Fruit fly (Drosophila melanogaster) whole organism, embryonic: ENCODE results near the gene plum.

Source experiments
- Atf3 ChIP-seq: fragments of 200-800 bp; sonication (Bioruptor generic); optimal IDR thresholded peaks from 3 replicates; lab custom pipeline; 2016; ENCODE audit warnings: missing biosample characterization, missing genetic modification characterization
- CG10321 ChIP-seq: fragments of 200-800 bp; sonication (Bioruptor generic); IDR thresholded peaks from 2 replicates; pipeline ENCODE4 v1.3.6; 2022; ENCODE audit warnings: missing biosample characterization, missing genetic modification characterization
- CG12219 ChIP-seq: fragments of 200-800 bp; sonication (Bioruptor generic); optimal IDR thresholded peaks from 3 replicates; lab custom pipeline; 2018; ENCODE audit warnings: missing biosample characterization, mild to moderate bottlenecking, missing genetic modification characterization
- CG15514 ChIP-seq: fragments of 200-800 bp; sonication (Bioruptor generic); optimal IDR thresholded peaks from 3 replicates; lab custom pipeline; 2017; ENCODE audit warnings: missing biosample characterization, missing genetic modification characterization, mild to moderate bottlenecking, moderate library complexity, missing genetic modification reagents
- CG16813 ChIP-seq: fragments of 200-800 bp; sonication (Bioruptor generic); IDR thresholded peaks from 3 replicates; pipeline ENCODE4 v1.3.6; 2022; ENCODE audit warnings: missing biosample characterization, missing genetic modification characterization; ENCODE audit not compliant: partially characterized antibody
- CG17568 ChIP-seq: fragments of 200-800 bp; sonication (Bioruptor generic); optimal IDR thresholded peaks from 2 replicates; lab custom pipeline; 2018; ENCODE audit warnings: missing biosample characterization, mild to moderate bottlenecking, missing genetic modification characterization, moderate library complexity
- CG17829 ChIP-seq: fragments of 200-800 bp; optimal IDR thresholded peaks from 2 replicates; lab custom pipeline; 2019; ENCODE audit warnings: missing biosample characterization, mild to moderate bottlenecking, missing genetic modification characterization, moderate library complexity
- CG18764 ChIP-seq: fragments of 200-800 bp; sonication (Bioruptor generic); optimal IDR thresholded peaks from 3 replicates; lab custom pipeline; 2016; ENCODE audit warnings: missing biosample characterization, missing genetic modification characterization
- CG3726 ChIP-seq: fragments of 200-800 bp; sonication (Bioruptor generic); IDR thresholded peaks from 3 replicates; pipeline ENCODE4, ENCODE4 v1.3.6; 2022; ENCODE audit warnings: missing biosample characterization, missing genetic modification characterization
- CG3838 ChIP-seq: fragments of 200-800 bp; sonication (Bioruptor generic); optimal IDR thresholded peaks from 3 replicates; lab custom pipeline; 2016; ENCODE audit warnings: missing biosample characterization, missing genetic modification characterization
- CG4360 ChIP-seq: fragments of 200-800 bp; sonication (Bioruptor generic); IDR thresholded peaks from 2 replicates; pipeline ENCODE4 v1.3.6; 2022; ENCODE audit warnings: missing biosample characterization, missing genetic modification characterization
- CG7271 ChIP-seq: fragments of 200-800 bp; sonication (Bioruptor generic); optimal IDR thresholded peaks from 2 replicates; lab custom pipeline; 2018; ENCODE audit warnings: missing biosample characterization, mild to moderate bottlenecking, missing genetic modification characterization, moderate library complexity
- CG7928 ChIP-seq: fragments of 200-800 bp; sonication (Bioruptor generic); optimal IDR thresholded peaks from 2 replicates; lab custom pipeline; 2017; ENCODE audit warnings: missing biosample characterization, mild to moderate bottlenecking, missing genetic modification characterization
- CG7987 ChIP-seq: fragments of 200-800 bp; sonication (Bioruptor generic); optimal IDR thresholded peaks from 2 replicates; lab custom pipeline; 2018; ENCODE audit warnings: missing biosample characterization, mild to moderate bottlenecking, missing genetic modification characterization, moderate library complexity
- CG8388 ChIP-seq: fragments of 200-800 bp; sonication (Bioruptor generic); optimal IDR thresholded peaks from 2 replicates; lab custom pipeline; 2019; ENCODE audit warnings: missing biosample characterization, mild to moderate bottlenecking, missing genetic modification characterization, moderate library complexity
- CG8478 ChIP-seq: fragments of >200 bp; optimal IDR thresholded peaks from 2 replicates; lab custom pipeline; 2018
- CG9437 ChIP-seq: fragments of 200-800 bp; sonication (Bioruptor generic); optimal IDR thresholded peaks from 2 replicates; lab custom pipeline; 2018; ENCODE audit warnings: missing biosample characterization, mild to moderate bottlenecking, missing genetic modification characterization
- Drgx ChIP-seq: fragments of 200-800 bp; sonication (Bioruptor generic); IDR thresholded peaks from 2 replicates; pipeline ENCODE4 v1.3.6; 2022; ENCODE audit warnings: missing biosample characterization, missing genetic modification characterization
- Hand ChIP-seq: fragments of 200-800 bp; sonication (Bioruptor generic); optimal IDR thresholded peaks from 2 replicates; lab custom pipeline; 2017; ENCODE audit warnings: mild to moderate bottlenecking, missing biosample characterization, missing genetic modification reagents, missing genetic modification characterization
- Hey ChIP-seq: fragments of 200-800 bp; sonication (Bioruptor generic); optimal IDR thresholded peaks from 3 replicates; lab custom pipeline; 2018; ENCODE audit warnings: missing biosample characterization, mild to moderate bottlenecking, missing genetic modification characterization
- HmgD ChIP-seq: fragments of 200-800 bp; sonication (Bioruptor generic); optimal IDR thresholded peaks from 3 replicates; lab custom pipeline; 2016; ENCODE audit warnings: missing biosample characterization, missing genetic modification characterization
- Med ChIP-seq: fragments of 200-800 bp; sonication (Bioruptor generic); peaks from one replicate; lab custom pipeline; 2016; ENCODE audit warnings: missing biosample characterization, missing genetic modification characterization, mild to moderate bottlenecking, inconsistent platforms, moderate library complexity
- Sry-β ChIP-seq: fragments of 200-800 bp; sonication (Bioruptor generic); optimal IDR thresholded peaks from 2 replicates; lab custom pipeline; 2018; ENCODE audit warnings: missing biosample characterization, mild to moderate bottlenecking, missing genetic modification characterization, moderate library complexity
- Ssrp ChIP-seq: fragments of 200-800 bp; sonication (Bioruptor generic); optimal IDR thresholded peaks from 2 replicates; lab custom pipeline; 2018; ENCODE audit warnings: missing biosample characterization, mild to moderate bottlenecking, missing genetic modification characterization, moderate library complexity
- Tbp ChIP-seq: fragments of >200 bp; optimal IDR thresholded peaks from 2 replicates; lab custom pipeline; 2018; ENCODE audit warnings: missing biosample characterization, missing genetic modification characterization
- Vsx1 ChIP-seq: fragments of 200-800 bp; sonication (Bioruptor generic); optimal IDR thresholded peaks from 2 replicates; lab custom pipeline; 2017; ENCODE audit warnings: missing biosample characterization, mild to moderate bottlenecking, missing genetic modification characterization, missing genetic modification reagents
- aop ChIP-seq: fragments of 200-800 bp; sonication (Bioruptor generic); IDR thresholded peaks from 2 replicates; pipeline ENCODE4 v1.3.6; 2022; ENCODE audit warnings: missing biosample characterization, missing genetic modification characterization
- bab2 ChIP-seq: fragments of 200-800 bp; sonication (Bioruptor generic); optimal IDR thresholded peaks from 2 replicates; lab custom pipeline; 2016; ENCODE audit warnings: missing biosample characterization, missing genetic modification characterization
- bigmax ChIP-seq: fragments of 200-800 bp; sonication (Bioruptor generic); optimal IDR thresholded peaks from 2 replicates; lab custom pipeline; 2018; ENCODE audit warnings: missing biosample characterization, mild to moderate bottlenecking, missing genetic modification characterization
- danr ChIP-seq: fragments of 200-800 bp; sonication (Bioruptor generic); IDR thresholded peaks from 2 replicates; pipeline ENCODE4 v1.3.6; 2022; ENCODE audit warnings: missing biosample characterization, missing genetic modification characterization
- dysf ChIP-seq: fragments of 200-800 bp; sonication (Bioruptor generic); IDR thresholded peaks from 3 replicates; pipeline ENCODE4 v1.3.6; 2022; ENCODE audit warnings: missing biosample characterization, missing genetic modification characterization
- ems ChIP-seq: fragments of 200-800 bp; sonication (Bioruptor generic); optimal IDR thresholded peaks from 3 replicates; lab custom pipeline; 2016; ENCODE audit warnings: missing biosample characterization, missing genetic modification characterization
- fd102C ChIP-seq: fragments of 200-800 bp; sonication (Bioruptor generic); optimal IDR thresholded peaks from 2 replicates; lab custom pipeline; 2018; ENCODE audit warnings: missing biosample characterization, mild to moderate bottlenecking, missing genetic modification characterization, moderate library complexity
- fd3F ChIP-seq: fragments of 200-800 bp; sonication (Bioruptor generic); optimal IDR thresholded peaks from 2 replicates; lab custom pipeline; 2018; ENCODE audit warnings: missing biosample characterization, mild to moderate bottlenecking, missing genetic modification characterization, moderate library complexity
- fd96Cb ChIP-seq: fragments of 200-800 bp; sonication (Bioruptor generic); optimal IDR thresholded peaks from 2 replicates; lab custom pipeline; 2018; ENCODE audit warnings: missing biosample characterization, mild to moderate bottlenecking, missing genetic modification characterization, moderate library complexity
- gsb-n ChIP-seq: fragments of 200-800 bp; sonication (Bioruptor generic); optimal IDR thresholded peaks from 3 replicates; lab custom pipeline; 2018; ENCODE audit warnings: missing biosample characterization, mild to moderate bottlenecking, missing genetic modification characterization
- ken ChIP-seq: fragments of 200-800 bp; sonication (Bioruptor generic); IDR thresholded peaks from 3 replicates; pipeline ENCODE4 v1.3.6; 2022; ENCODE audit warnings: missing biosample characterization, missing genetic modification characterization
- kni ChIP-seq: fragments of 200-800 bp; sonication (Bioruptor generic); optimal IDR thresholded peaks from 3 replicates; lab custom pipeline; 2017; ENCODE audit warnings: mild to moderate bottlenecking, missing biosample characterization, missing genetic modification reagents, missing genetic modification characterization
- mld ChIP-seq: fragments of 200-800 bp; sonication (Bioruptor generic); IDR thresholded peaks from 3 replicates; pipeline ENCODE4 v1.3.6; 2022; ENCODE audit warnings: missing biosample characterization, missing genetic modification characterization; ENCODE audit not compliant: partially characterized antibody
- pho ChIP-seq: fragments of 200-800 bp; sonication (Bioruptor generic); optimal IDR thresholded peaks from 2 replicates; lab custom pipeline; 2016; ENCODE audit warnings: missing biosample characterization, missing genetic modification characterization
- pros ChIP-seq: fragments of 200-800 bp; sonication (Bioruptor generic); optimal IDR thresholded peaks from 3 replicates; lab custom pipeline; 2019; ENCODE audit warnings: missing biosample characterization, mild to moderate bottlenecking, missing genetic modification characterization, moderate library complexity
- pzg ChIP-seq: fragments of 200-800 bp; sonication (Bioruptor generic); optimal IDR thresholded peaks from 3 replicates; lab custom pipeline; 2018; ENCODE audit warnings: missing biosample characterization, mild to moderate bottlenecking, missing genetic modification characterization, moderate library complexity
- rib ChIP-seq: fragments of 200-800 bp; sonication (Bioruptor generic); IDR thresholded peaks from 2 replicates; pipeline ENCODE4 v1.3.6; 2022; ENCODE audit warnings: missing biosample characterization, missing genetic modification characterization
- sd ChIP-seq: fragments of 200-800 bp; sonication (Bioruptor generic); optimal IDR thresholded peaks from 3 replicates; lab custom pipeline; 2018; ENCODE audit warnings: missing biosample characterization, mild to moderate bottlenecking, missing genetic modification characterization, moderate library complexity
- sna ChIP-seq: fragments of 200-800 bp; sonication (Bioruptor generic); IDR thresholded peaks from 2 replicates; pipeline ENCODE4 v1.3.6; 2022; ENCODE audit warnings: missing biosample characterization, missing genetic modification characterization; ENCODE audit not compliant: partially characterized antibody
- stwl ChIP-seq: fragments of 200-800 bp; sonication (Bioruptor generic); optimal IDR thresholded peaks from 3 replicates; lab custom pipeline; 2018; ENCODE audit warnings: missing biosample characterization, mild to moderate bottlenecking, missing genetic modification characterization, moderate library complexity
- trem ChIP-seq: fragments of 200-800 bp; optimal IDR thresholded peaks from 3 replicates; lab custom pipeline; 2019; ENCODE audit warnings: missing biosample characterization, mild to moderate bottlenecking, missing genetic modification characterization, moderate library complexity
- vfl ChIP-seq: fragments of 200-800 bp; sonication (Bioruptor generic); optimal IDR thresholded peaks from 2 replicates; lab custom pipeline; 2016; ENCODE audit warnings: missing biosample characterization, missing genetic modification characterization
- zfh1 ChIP-seq: fragments of 200-800 bp; sonication (Bioruptor generic); IDR thresholded peaks from 3 replicates; pipeline ENCODE4 v1.3.6; 2022; ENCODE audit warnings: missing biosample characterization, missing genetic modification characterization

The plum gene

dm6 chr3R:26557532-26558244, 22.7 kb upstream of the plum start (continued):
- TF ChIP-seq CG4360 (GFP tag; lab: Robert Waterston, UW): 0 out of 2 replicates have a peak, but pooled peaks have one; percentile 20
- TF ChIP-seq danr: peak; percentile 59; the same call in 1 of the 2 replicates
- peak; percentile 69 for TF ChIP-seq vfl (GFP tag; lab: Kevin White, UChicago)
- TF ChIP-seq CG15514: peak; percentile 57
- TF ChIP-seq Sry-β: no peak
- TF ChIP-seq Ssrp: peak; percentile 52
- peak; percentile 54 for TF ChIP-seq kni (GFP tag; lab: Kevin White, UChicago)
- TF ChIP-seq CG8478 (lab: Kevin White, UChicago): no peak
- peak; percentile 74 for TF ChIP-seq rib (GFP tag; lab: Robert Waterston, UW)
- TF ChIP-seq CG18764 (GFP tag; lab: Kevin White, UChicago): peak; percentile 33
- peak; percentile 57 for TF ChIP-seq gsb-n (tag; lab: Kevin White, UChicago)
- no peak for TF ChIP-seq mld (GFP tag; lab: Robert Waterston, UW)
- peak; percentile 30 for TF ChIP-seq Vsx1 (GFP tag; lab: Kevin White, UChicago)
- peak; percentile 30 for TF ChIP-seq pros
- TF ChIP-seq fd102C (GFP tag; lab: Kevin White, UChicago): no peak
- TF ChIP-seq ken (GFP tag; lab: Robert Waterston, UW): peak; percentile 64; the same call in 1 of the 3 replicates
- peak; percentile 91 for TF ChIP-seq sd
- no peak for TF ChIP-seq Hey (tag; lab: Kevin White, UChicago)
- TF ChIP-seq Atf3: peak; percentile 39
- no peak for TF ChIP-seq CG10321 (GFP tag; lab: Robert Waterston, UW)
- TF ChIP-seq sna (GFP tag; lab: Robert Waterston, UW): no peak
- peak; percentile 68 for TF ChIP-seq fd3F (GFP tag; lab: Kevin White, UChicago)
- TF ChIP-seq ems: peak; percentile 81
- TF ChIP-seq fd96Cb: peak; percentile 62
- TF ChIP-seq CG17568 (GFP tag; lab: Kevin White, UChicago): peak; percentile 66
- peak; percentile 52 for TF ChIP-seq CG17829
- peak; percentile 60 for TF ChIP-seq Hand (GFP tag; lab: Kevin White, UChicago)
- peak; percentile 60 for TF ChIP-seq CG9437 (GFP tag; lab: Kevin White, UChicago)
- TF ChIP-seq CG7928 (GFP tag; lab: Kevin White, UChicago): peak; percentile 30
- TF ChIP-seq pho (GFP tag; lab: Kevin White, UChicago): peak; percentile 79
- TF ChIP-seq CG7271 (tag; lab: Kevin White, UChicago): peak; percentile 2
- TF ChIP-seq trem: peak; percentile 8
- TF ChIP-seq bab2 (GFP tag; lab: Kevin White, UChicago): peak; percentile 74
- no peak for TF ChIP-seq bigmax (GFP tag; lab: Kevin White, UChicago)
- peak; percentile 42; the same call in 1 of the 3 replicates for TF ChIP-seq CG3726
- peak; percentile 47 for TF ChIP-seq CG3838 (GFP tag; lab: Kevin White, UChicago)
- peak; percentile 90 for TF ChIP-seq dysf
- TF ChIP-seq zfh1 (GFP tag; lab: Robert Waterston, UW): peak; percentile 68; the same call in 2 of the 3 replicates
- peak; percentile 94 for TF ChIP-seq Med
- no peak for TF ChIP-seq stwl
- TF ChIP-seq CG12219 (GFP tag; lab: Kevin White, UChicago): peak; percentile 79
- TF ChIP-seq Tbp (GFP tag; lab: Kevin White, UChicago): no peak
- TF ChIP-seq CG7987 (GFP tag; lab: Kevin White, UChicago): peak; percentile 28
- TF ChIP-seq CG16813 (GFP tag; lab: Robert Waterston, UW): no peak
- peak; percentile 31 for TF ChIP-seq HmgD (GFP tag; lab: Kevin White, UChicago)
- TF ChIP-seq CG8388: peak; percentile 50
- peak; percentile 3 for TF ChIP-seq pzg (GFP tag; lab: Kevin White, UChicago)
- TF ChIP-seq Drgx (GFP tag; lab: Robert Waterston, UW): peak; percentile 76
- no peak for TF ChIP-seq aop (GFP tag; lab: Robert Waterston, UW)
